Worm (Caenorhabditis elegans): ENCODE measurements around the gene srt-31.

DNA sequence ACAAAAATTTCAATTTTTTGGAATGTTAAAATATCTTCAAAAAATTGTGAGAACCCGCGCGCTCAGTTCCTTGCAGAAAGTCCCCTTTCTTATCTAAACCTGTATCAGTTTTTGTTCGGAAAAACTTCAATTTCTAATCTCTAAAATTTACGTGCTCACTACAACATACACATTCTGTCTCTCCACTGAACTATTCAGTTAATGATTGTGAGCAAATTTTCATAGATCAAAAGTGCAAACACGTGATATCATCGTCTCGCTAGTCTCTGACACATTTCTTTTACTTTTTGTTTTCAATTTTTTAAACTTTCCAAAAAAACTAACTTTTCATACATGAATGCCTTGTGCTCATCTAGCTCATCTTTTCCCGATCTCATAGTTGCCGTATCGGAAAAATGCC lies 13.2 kb upstream of the srt-31 start, which contains the start of gene nhr-203:
- TF ChIP-seq nhr-21 (tag; optimal IDR thresholded peaks at IDR 0.05) (no peak), dmd-4 (tag; optimal IDR thresholded peaks at IDR 0.05) (no peak), snpc-4 (tag; optimal IDR thresholded peaks at IDR 0.05) (no peak), ztf-1 (GFP tag; conservative IDR thresholded peaks at IDR 0.05) (no peak), mdl-1 (tag; optimal IDR thresholded peaks at IDR 0.05) (no peak), unc-39 (tag; optimal IDR thresholded peaks at IDR 0.05) (no peak), R02D3.7 (tag; optimal IDR thresholded peaks at IDR 0.05) (no peak), ama-1 (optimal IDR thresholded peaks at IDR 0.05) (no peak), elt-1 (tag; optimal IDR thresholded peaks at IDR 0.05) (no peak), nhr-11 (tag; optimal IDR thresholded peaks at IDR 0.05) (no peak), lin-13 (GFP tag; optimal IDR thresholded peaks at IDR 0.05) (no peak), nhr-25 (tag; optimal IDR thresholded peaks at IDR 0.05) (no peak)
